Worm (Caenorhabditis elegans) whole organism, late embryonic: ENCODE results near the gene sru-16.
"Not testable (repeated sequence)": the region's sequence is repeated elsewhere in the genome, so short reads cannot be mapped to it uniquely, and the experiment has no call there.

ENCODE experiments used
- F13H6.1 ChIP-seq: sonication (generic microtip); optimal IDR thresholded peaks from 2 replicates; lab custom pipeline; 2016; ENCODE audit warnings: missing genetic modification characterization, missing compliant biosample characterization
- K09A11.1 ChIP-seq: sonication (generic microtip); optimal IDR thresholded peaks from 2 replicates; lab custom pipeline; 2017; ENCODE audit warnings: antibody characterized with exemption, mild to moderate bottlenecking, missing genetic modification characterization, missing compliant biosample characterization; ENCODE audit not compliant: insufficient read depth
- ama-1 ChIP-seq: fragments of 150-350 bp; optimal IDR thresholded peaks from 2 replicates; lab custom pipeline; 2014
- ceh-2 ChIP-seq: sonication (generic microtip); optimal IDR thresholded peaks from 2 replicates; lab custom pipeline; 2016; ENCODE audit warnings: missing genotype, missing genetic modification characterization, missing compliant biosample characterization
- ceh-22 ChIP-seq: sonication (generic microtip); optimal IDR thresholded peaks from 2 replicates; lab custom pipeline; 2017; ENCODE audit warnings: missing biosample characterization, missing genetic modification characterization
- ceh-24 ChIP-seq: sonication (generic microtip); optimal IDR thresholded peaks from 2 replicates; lab custom pipeline; 2016; ENCODE audit warnings: mild to moderate bottlenecking, missing genetic modification characterization, missing compliant biosample characterization
- ceh-30 ChIP-seq: fragments of 150-350 bp; optimal IDR thresholded peaks from 2 replicates; lab custom pipeline; 2014; ENCODE audit warnings: missing biosample characterization, missing genetic modification characterization
- ceh-48 ChIP-seq: sonication (generic microtip); optimal IDR thresholded peaks from 2 replicates; lab custom pipeline; 2016; ENCODE audit warnings: missing genetic modification characterization, inconsistent platforms, missing compliant biosample characterization
- ceh-9 ChIP-seq: sonication (generic microtip); optimal IDR thresholded peaks from 2 replicates; lab custom pipeline; 2016; ENCODE audit warnings: mild to moderate bottlenecking, missing genetic modification characterization, inconsistent platforms, missing compliant biosample characterization
- dve-1 ChIP-seq: sonication (generic microtip); optimal IDR thresholded peaks from 2 replicates; lab custom pipeline; 2017; ENCODE audit warnings: antibody characterized with exemption, mild to moderate bottlenecking, missing genetic modification characterization, missing compliant biosample characterization
- fax-1 ChIP-seq: sonication (generic microtip); optimal IDR thresholded peaks from 2 replicates; lab custom pipeline; 2016; ENCODE audit warnings: missing genotype, missing genetic modification characterization, missing compliant biosample characterization
- fkh-6 ChIP-seq: sonication (generic microtip); optimal IDR thresholded peaks from 2 replicates; lab custom pipeline; 2016; ENCODE audit warnings: missing genetic modification characterization, missing compliant biosample characterization
- hlh-30 ChIP-seq: sonication (generic microtip); optimal IDR thresholded peaks from 2 replicates; lab custom pipeline; 2017; ENCODE audit warnings: antibody characterized with exemption, missing genetic modification characterization, missing compliant biosample characterization; ENCODE audit not compliant: insufficient read depth
- hlh-6 ChIP-seq: sonication (generic microtip); optimal IDR thresholded peaks from 2 replicates; lab custom pipeline; 2016; ENCODE audit warnings: missing genotype, missing genetic modification characterization, missing compliant biosample characterization
- hlh-8 ChIP-seq: sonication (generic microtip); optimal IDR thresholded peaks from 2 replicates; lab custom pipeline; 2016; ENCODE audit warnings: missing genotype, missing genetic modification characterization, missing compliant biosample characterization
- lim-6 ChIP-seq: sonication (generic microtip); optimal IDR thresholded peaks from 2 replicates; lab custom pipeline; 2016; ENCODE audit warnings: missing genetic modification characterization, missing compliant biosample characterization
- madf-2 ChIP-seq: sonication (generic microtip); optimal IDR thresholded peaks from 2 replicates; lab custom pipeline; 2017; ENCODE audit warnings: missing genetic modification characterization, missing compliant biosample characterization
- mec-3 ChIP-seq: sonication (generic microtip); optimal IDR thresholded peaks from 2 replicates; lab custom pipeline; 2016; ENCODE audit warnings: borderline replicate concordance, missing genetic modification characterization, missing compliant biosample characterization
- nhr-11 ChIP-seq: fragments of 150-350 bp; optimal IDR thresholded peaks from 2 replicates; lab custom pipeline; 2014; ENCODE audit warnings: missing biosample characterization, missing genetic modification characterization
- nhr-232 ChIP-seq: sonication (generic microtip); optimal IDR thresholded peaks from 2 replicates; lab custom pipeline; 2016; ENCODE audit warnings: missing genetic modification characterization, missing compliant biosample characterization
- pat-9 ChIP-seq: fragments of 200-800 bp; sonication (Bioruptor generic); optimal IDR thresholded peaks from 2 replicates; lab custom pipeline; 2018; ENCODE audit warnings: mild to moderate bottlenecking, missing genetic modification characterization, moderate library complexity, missing compliant biosample characterization
- pha-4 ChIP-seq: fragments of 150-350 bp; optimal IDR thresholded peaks from 2 replicates; lab custom pipeline; 2018; ENCODE audit warnings: missing biosample characterization, missing genetic modification reagents, missing genetic modification characterization
- pqm-1 ChIP-seq: sonication (generic microtip); optimal IDR thresholded peaks from 2 replicates; lab custom pipeline; 2016; ENCODE audit warnings: missing genetic modification characterization, missing compliant biosample characterization
- pros-1 ChIP-seq: fragments of 150-350 bp; optimal IDR thresholded peaks from 2 replicates; lab custom pipeline; 2014; ENCODE audit warnings: missing biosample characterization, missing genetic modification reagents, missing genetic modification characterization
- ref-2 ChIP-seq: sonication (generic microtip); optimal IDR thresholded peaks from 2 replicates; lab custom pipeline; 2016; ENCODE audit warnings: missing genetic modification characterization, missing compliant biosample characterization
- sox-2 ChIP-seq: fragments of 200-800 bp; sonication (Bioruptor generic); IDR thresholded peaks from 2 replicates; pipeline ENCODE4 v1.3.6; 2022; ENCODE audit warnings: missing genetic modification reagents, missing genetic modification characterization, missing compliant biosample characterization
- sox-4 ChIP-seq: sonication (generic microtip); optimal IDR thresholded peaks from 2 replicates; lab custom pipeline; 2017; ENCODE audit warnings: mild to moderate bottlenecking, missing genetic modification characterization, inconsistent platforms, missing compliant biosample characterization
- syd-9 ChIP-seq: sonication (generic microtip); optimal IDR thresholded peaks from 2 replicates; lab custom pipeline; 2016; ENCODE audit warnings: mild to moderate bottlenecking, missing genetic modification characterization, moderate library complexity, missing compliant biosample characterization
- unc-3 ChIP-seq, 2 experiments: fragments of 200-800 bp in 1 of 2; sonication (Bioruptor generic) in 1 of 2; sonication (generic microtip) in 1 of 2; conservative IDR thresholded peaks in 1 of 2; optimal IDR thresholded peaks in 1 of 2; 2 replicates each; pipeline versions ENCODE4 v1.3.6 to Lab custom; 2016 to 2022; ENCODE audit warnings: missing compliant biosample characterization in 2 of 2, missing genetic modification characterization in 2 of 2, missing genetic modification reagents in 1 of 2
- unc-55 ChIP-seq: sonication (generic microtip); optimal IDR thresholded peaks from 2 replicates; lab custom pipeline; 2017; ENCODE audit warnings: missing biosample characterization, missing genetic modification reagents, missing genetic modification characterization
- ztf-16 ChIP-seq: sonication (generic microtip); optimal IDR thresholded peaks from 2 replicates; lab custom pipeline; 2017; ENCODE audit warnings: missing genetic modification characterization, missing compliant biosample characterization

sru-16 gene

DNA sequence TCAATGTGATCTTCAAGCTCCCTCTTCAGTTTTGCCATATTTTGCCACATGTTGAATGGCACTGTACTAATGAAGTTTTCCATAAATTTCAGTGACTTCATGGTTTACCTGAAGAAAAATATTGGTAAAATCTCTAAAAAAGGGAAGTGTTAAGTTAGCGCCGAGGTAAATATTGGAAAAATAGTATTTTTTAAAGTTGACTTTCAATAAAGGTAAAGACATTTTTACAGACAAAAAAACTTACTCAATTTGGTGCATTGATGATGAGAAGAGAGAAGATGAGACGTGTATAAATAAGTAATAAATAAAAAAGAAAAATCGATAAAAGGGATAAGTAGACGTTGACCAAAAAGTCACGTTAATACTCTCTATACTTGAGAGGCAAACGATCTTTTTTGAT lies 18.8 kb downstream of the sru-16 start, which contains the start of gene Y45F10B.9:
Y45F10B.9 (minus strand) TSS at position 101 of the 400 bp plus-strand sequence.
- TF ChIP-seq ref-2, hlh-30, pha-4 (tag; lab: Kevin White, UChicago): not testable (repeated sequence)

DNA sequence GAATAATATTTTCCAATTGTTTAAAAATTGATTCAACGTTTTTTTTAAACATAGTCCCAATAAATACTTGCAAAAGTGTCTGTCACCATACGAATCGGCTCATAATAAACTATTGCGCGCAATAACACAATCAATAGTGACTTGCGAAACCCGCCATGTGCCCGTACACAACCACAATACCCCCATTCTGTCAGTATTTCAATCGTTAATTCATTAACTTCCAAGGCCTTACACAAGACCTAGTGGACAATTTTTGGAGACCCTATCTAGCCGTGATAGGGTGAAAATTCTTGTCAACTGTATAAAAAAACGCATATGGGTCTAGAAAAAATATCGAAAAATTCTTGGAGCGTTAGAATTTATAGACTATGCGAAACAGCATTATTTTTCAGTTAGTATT lies 21.6 kb downstream of the sru-16 start:
- no peak for TF ChIP-seq hlh-8
- TF ChIP-seq unc-55 = no peak
- TF ChIP-seq ama-1 (lab: Kevin White, UChicago) = no peak
- TF ChIP-seq madf-2 = no peak

DNA sequence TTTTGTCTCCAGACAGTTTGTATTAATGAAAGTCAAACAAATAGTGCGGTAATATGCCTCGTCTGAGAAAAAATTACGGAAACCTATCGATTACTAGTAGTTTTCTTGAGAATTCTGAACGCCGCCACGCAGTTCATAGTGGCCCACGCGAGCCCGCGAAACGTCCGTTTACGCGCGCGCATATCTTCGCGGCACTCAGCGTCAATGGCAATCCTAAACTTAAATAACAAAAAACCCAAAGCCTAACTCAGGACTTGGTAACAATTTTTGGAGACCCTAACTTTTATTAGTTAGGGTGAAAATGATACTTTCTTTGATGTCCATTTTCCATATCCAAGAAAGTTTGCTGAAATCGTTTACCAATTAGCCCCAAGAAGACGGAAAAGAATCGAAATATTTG lies 22.4 kb downstream of the sru-16 start:
- TF ChIP-seq ztf-16 (tag; lab: Kevin White, UChicago) = no peak
- no peak for TF ChIP-seq unc-55
- no peak for TF ChIP-seq ceh-9 (tag; lab: Kevin White, UChicago)
- no peak for TF ChIP-seq hlh-30 (tag; lab: Kevin White, UChicago)
- no peak for TF ChIP-seq lim-6 (tag; lab: Kevin White, UChicago)
- no peak for TF ChIP-seq sox-4
- no peak for TF ChIP-seq pros-1
- TF ChIP-seq fax-1 (tag; lab: Kevin White, UChicago) = no peak
- TF ChIP-seq dve-1 (tag; lab: Kevin White, UChicago) = no peak
- no peak for TF ChIP-seq pat-9 (tag; lab: Kevin White, UChicago)
- TF ChIP-seq ceh-30 (tag; lab: Kevin White, UChicago) = no peak
- no peak for TF ChIP-seq nhr-232 (tag; lab: Kevin White, UChicago)
- no peak for TF ChIP-seq ceh-22 (tag; lab: Kevin White, UChicago)
- TF ChIP-seq pqm-1 (tag; lab: Kevin White, UChicago) = no peak
- no peak for TF ChIP-seq sox-2 (GFP tag; lab: Robert Waterston, UW)
- TF ChIP-seq nhr-11 = no peak
- no peak for TF ChIP-seq ceh-2
- no peak for TF ChIP-seq ama-1 (lab: Kevin White, UChicago)
- TF ChIP-seq ceh-24 (tag; lab: Kevin White, UChicago) = no peak
- no peak for TF ChIP-seq mec-3 (tag; lab: Kevin White, UChicago)

DNA sequence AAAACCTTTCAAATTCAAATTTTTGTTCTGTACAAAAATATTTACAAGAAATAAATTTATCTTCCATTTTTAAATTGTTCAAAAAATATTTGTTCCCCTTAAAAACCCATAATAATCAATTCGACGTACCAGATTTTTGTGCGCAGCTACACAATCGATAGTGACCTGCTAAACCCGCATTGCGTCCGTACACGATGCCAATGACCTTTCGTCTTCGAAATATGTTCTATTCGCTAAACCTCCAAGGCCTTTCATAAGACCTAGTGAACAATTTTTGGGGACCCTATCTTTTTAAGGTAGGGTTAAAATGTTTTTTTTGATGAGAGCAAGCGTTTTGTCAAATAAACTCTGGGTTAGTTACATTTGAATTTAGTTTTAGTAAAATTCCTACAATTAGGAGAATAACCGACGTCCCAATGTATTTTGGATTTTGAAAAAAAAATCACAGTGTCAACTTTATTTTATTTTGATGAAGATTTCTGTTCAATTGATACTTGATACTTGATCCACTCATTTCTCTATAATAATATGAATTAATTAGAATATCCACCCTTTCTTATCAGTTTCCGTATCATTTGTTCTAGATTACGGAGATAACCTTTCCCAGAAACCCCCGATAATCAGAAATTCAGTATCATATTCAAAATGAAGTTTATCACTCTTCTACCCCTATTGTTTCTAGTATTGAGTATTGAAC lies 23.1 kb downstream of the sru-16 start, which contains the start of gene Y45F10B.59:
Y45F10B.59 (plus strand) TSS at position 647 of the 697 bp plus-strand sequence.
- no peak for TF ChIP-seq pha-4 (tag; lab: Kevin White, UChicago)
- no peak for TF ChIP-seq ceh-30 (tag; lab: Kevin White, UChicago)
- TF ChIP-seq nhr-232 (tag; lab: Kevin White, UChicago) = no peak
- no peak for TF ChIP-seq ceh-24 (tag; lab: Kevin White, UChicago)
- TF ChIP-seq K09A11.1 = no peak
- TF ChIP-seq fkh-6 = no peak
- no peak for TF ChIP-seq nhr-11
- TF ChIP-seq unc-3 (GFP tag; conservative IDR thresholded peaks at IDR 0.05; lab: Robert Waterston, UW) = no peak
- TF ChIP-seq unc-3 (tag; optimal IDR thresholded peaks at IDR 0.05; lab: Kevin White, UChicago) = no peak
- no peak for TF ChIP-seq syd-9 (tag; lab: Kevin White, UChicago)
- no peak for TF ChIP-seq ceh-48 (tag; lab: Kevin White, UChicago)
- no peak for TF ChIP-seq sox-4
- no peak for TF ChIP-seq hlh-6
- TF ChIP-seq unc-55 = no peak
- no peak for TF ChIP-seq fax-1 (tag; lab: Kevin White, UChicago)
- TF ChIP-seq lim-6 (tag; lab: Kevin White, UChicago) = no peak
- TF ChIP-seq F13H6.1 (tag; lab: Kevin White, UChicago) = no peak

DNA sequence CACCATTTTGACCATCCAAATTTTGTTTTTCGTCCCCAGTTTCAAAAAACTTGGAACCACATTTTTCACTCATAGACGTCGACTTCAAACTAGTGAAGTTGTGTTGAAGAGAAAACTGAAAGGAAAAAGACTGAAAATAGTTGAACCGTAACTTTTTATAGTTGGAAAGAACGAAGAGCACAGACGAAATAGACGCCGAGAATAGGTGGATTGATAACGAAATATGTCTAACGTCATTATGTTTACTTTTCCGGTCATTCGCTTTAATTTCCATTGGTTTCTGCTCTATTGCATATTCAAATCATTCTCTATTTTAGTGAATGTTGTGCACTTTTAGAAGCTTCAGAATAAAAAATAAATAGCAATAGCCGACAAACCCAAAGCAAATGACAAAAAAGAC lies 30.7 kb downstream of the sru-16 start, which contains the start of gene C08F11.13:
C08F11.13 (minus strand) TSS at position 138 of the 400 bp plus-strand sequence.
- TF ChIP-seq ama-1 (lab: Kevin White, UChicago) (no peak), F13H6.1 (tag; lab: Kevin White, UChicago) (no peak), ceh-2 (no peak)
